Fruit fly (Drosophila melanogaster) whole organism, embryonic: ENCODE measurements around the gene Cyp4ac1.

Source experiments
- CG10267 ChIP-seq: fragments of 200-800 bp; sonication (Bioruptor generic); optimal IDR thresholded peaks from 2 replicates; lab custom pipeline; 2018; ENCODE audit warnings: missing biosample characterization, mild to moderate bottlenecking, missing genetic modification characterization, moderate library complexity
- CG2116 ChIP-seq: fragments of 200-800 bp; sonication (Bioruptor generic); optimal IDR thresholded peaks from 3 replicates; lab custom pipeline; 2018; ENCODE audit warnings: missing biosample characterization, mild to moderate bottlenecking, missing genetic modification characterization
- ems ChIP-seq: fragments of 200-800 bp; sonication (Bioruptor generic); optimal IDR thresholded peaks from 3 replicates; lab custom pipeline; 2016; ENCODE audit warnings: missing biosample characterization, missing genetic modification characterization
- fd96Cb ChIP-seq: fragments of 200-800 bp; sonication (Bioruptor generic); optimal IDR thresholded peaks from 2 replicates; lab custom pipeline; 2018; ENCODE audit warnings: missing biosample characterization, mild to moderate bottlenecking, missing genetic modification characterization, moderate library complexity
- pan ChIP-seq, 4 experiments: fragments of >200 bp in 3 of 4; fragments of 200-800 bp in 1 of 4; sonication (Bioruptor generic) in 1 of 4; optimal IDR thresholded peaks in 3 of 4; IDR thresholded peaks in 1 of 4; 2 replicates each; pipeline versions ENCODE4 v1.3.6 to Lab custom; 2017 to 2022; ENCODE audit warnings: missing biosample characterization in 2 of 4, missing genetic modification characterization in 2 of 4, mixed read lengths in 1 of 4
- row ChIP-seq: fragments of 200-800 bp; sonication (Bioruptor generic); IDR thresholded peaks from 3 replicates; pipeline ENCODE4 v1.3.6; 2022; ENCODE audit warnings: missing biosample characterization, missing genetic modification characterization
- seq ChIP-seq: fragments of 200-800 bp; sonication (Bioruptor generic); IDR thresholded peaks from 2 replicates; pipeline ENCODE4 v1.3.6; 2022; ENCODE audit warnings: missing biosample characterization, missing genetic modification characterization
- zf30C ChIP-seq: fragments of 200-800 bp; sonication (Bioruptor generic); optimal IDR thresholded peaks from 3 replicates; lab custom pipeline; 2018; ENCODE audit warnings: missing biosample characterization, mild to moderate bottlenecking, missing genetic modification characterization

DNA sequence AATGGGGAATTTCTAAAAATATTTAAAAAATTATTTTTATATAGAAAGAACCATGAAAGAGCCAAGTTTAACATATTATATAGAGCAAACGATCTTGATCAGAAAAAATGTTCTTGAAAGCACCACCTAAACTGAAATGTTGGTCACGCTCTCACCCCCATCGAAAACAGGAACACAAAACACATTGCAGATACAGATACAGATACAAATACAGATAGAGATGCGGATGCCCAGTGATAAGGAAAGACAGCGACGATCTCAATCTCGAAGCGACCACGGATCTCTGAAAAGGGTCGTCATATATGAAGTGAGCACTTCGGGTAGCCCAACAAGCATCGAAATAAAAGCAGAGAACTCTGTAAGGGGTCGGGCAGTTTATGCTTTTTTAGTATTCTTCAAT is 16.4 kb upstream of the Cyp4ac1 start:
- no peak for TF ChIP-seq pan (optimal IDR thresholded peaks at IDR 0.05; lab: Kevin White, UChicago)
- no peak for TF ChIP-seq pan (GFP tag; optimal IDR thresholded peaks at IDR 0.05 in 1 of 2, IDR thresholded peaks at IDR 0.05 in 1 of 2)
- TF ChIP-seq fd96Cb (tag; lab: Kevin White, UChicago): no peak
- no peak for TF ChIP-seq ems (GFP tag; lab: Kevin White, UChicago)
- no peak for TF ChIP-seq seq (GFP tag; lab: Robert Waterston, UW)
- TF ChIP-seq zf30C (GFP tag; lab: Kevin White, UChicago): no peak
- TF ChIP-seq CG10267: no peak
- TF ChIP-seq row (GFP tag; lab: Robert Waterston, UW): peak; percentile 43; the same call in 2 of the 3 replicates
- no peak for TF ChIP-seq CG2116
